Fruit fly (Drosophila melanogaster): Measurements from ENCODE around the gene Hmx.
A peak's percentile ranks its signal among the peaks of the same experiment; 100 is the strongest.

dm6 chr3R:17603717-17604116 lies 45.0 kb downstream of the Hmx start:
- TF ChIP-seq CG8478 (optimal IDR thresholded peaks at IDR 0.05) (no peak), CTCF (optimal IDR thresholded peaks at IDR 0.05) (peak in 1 of 2 experiments; percentile 23)

All from S2 (cell line).